Worm (Caenorhabditis elegans) whole organism, young adult: ENCODE data around the gene enu-3.5.
A peak's percentile ranks its signal among the peaks of the same experiment; 100 is the strongest.

Experiments used
- B0336.3 ChIP-seq: fragments of 200-800 bp; sonication (Bioruptor generic); IDR thresholded peaks from 2 replicates; pipeline ENCODE4 v1.3.6; 2022; ENCODE audit warnings: missing genetic modification characterization, missing compliant biosample characterization
- C06A6.2 ChIP-seq: fragments of 200-800 bp; sonication (Bioruptor generic); conservative IDR thresholded peaks from 2 replicates; pipeline ENCODE4 v1.3.6; 2022; ENCODE audit warnings: missing genetic modification characterization, missing compliant biosample characterization
- D2030.7 ChIP-seq: fragments of 200-800 bp; sonication (Bioruptor generic); IDR thresholded peaks from 2 replicates; pipeline ENCODE4 v1.3.6; 2022; ENCODE audit warnings: missing genetic modification reagents, missing genetic modification characterization, missing compliant biosample characterization
- F23B12.7 ChIP-seq: sonication (generic microtip); optimal IDR thresholded peaks from 2 replicates; lab custom pipeline; 2017; ENCODE audit warnings: missing genetic modification characterization, mild to moderate bottlenecking, missing compliant biosample characterization, antibody characterized with exemption, moderate library complexity; ENCODE audit not compliant: insufficient read depth
- F33H1.4 ChIP-seq: fragments of 200-800 bp; sonication (Bioruptor generic); IDR thresholded peaks from 2 replicates; pipeline ENCODE4 v1.3.6; 2022; ENCODE audit warnings: missing genetic modification reagents, missing genetic modification characterization, missing compliant biosample characterization
- F37B4.10 ChIP-seq: fragments of 200-800 bp; sonication (Bioruptor generic); IDR thresholded peaks from 2 replicates; pipeline ENCODE4 v1.3.6; 2022; ENCODE audit warnings: missing genetic modification characterization, missing compliant biosample characterization
- F39B2.1 ChIP-seq: fragments of 200-800 bp; sonication (Bioruptor generic); IDR thresholded peaks from 2 replicates; pipeline ENCODE4 v1.3.6; 2022; ENCODE audit warnings: missing genetic modification reagents, missing genetic modification characterization, missing compliant biosample characterization
- F49E8.2 ChIP-seq: sonication (generic microtip); optimal IDR thresholded peaks from 3 replicates; lab custom pipeline; 2017; ENCODE audit warnings: missing genetic modification characterization, mild to moderate bottlenecking, missing compliant biosample characterization, antibody characterized with exemption, moderate library complexity; ENCODE audit not compliant: insufficient read depth
- F55B11.4 ChIP-seq: sonication (generic microtip); optimal IDR thresholded peaks from 2 replicates; lab custom pipeline; 2016; ENCODE audit warnings: missing compliant biosample characterization, missing genetic modification characterization, borderline replicate concordance; ENCODE audit not compliant: insufficient read depth
- F57C9.4 ChIP-seq: sonication (generic microtip); optimal IDR thresholded peaks from 2 replicates; lab custom pipeline; 2017; ENCODE audit warnings: mild to moderate bottlenecking, missing genetic modification characterization, missing compliant biosample characterization
- T07F8.4 ChIP-seq: sonication (generic microtip); optimal IDR thresholded peaks from 2 replicates; lab custom pipeline; 2016; ENCODE audit warnings: mild to moderate bottlenecking, missing genetic modification characterization, moderate library complexity, missing compliant biosample characterization
- Y53G8AR.9 ChIP-seq: fragments of 200-800 bp; sonication (Bioruptor generic); conservative IDR thresholded peaks from 2 replicates; pipeline ENCODE4 v1.3.6; 2022; ENCODE audit warnings: missing genetic modification reagents, missing genetic modification characterization, missing compliant biosample characterization
- Y56A3A.18 ChIP-seq: fragments of 200-800 bp; sonication (Bioruptor generic); IDR thresholded peaks from 2 replicates; pipeline ENCODE4 v1.3.6; 2022; ENCODE audit warnings: missing genetic modification reagents, missing genetic modification characterization, missing compliant biosample characterization
- Y79H2A.3 ChIP-seq: fragments of 200-800 bp; sonication (Bioruptor generic); conservative IDR thresholded peaks from 2 replicates; pipeline ENCODE4 v1.3.6; 2022; ENCODE audit warnings: missing genetic modification reagents, missing genetic modification characterization, missing compliant biosample characterization
- Y95B8A.8 ChIP-seq: fragments of 200-800 bp; sonication (Bioruptor generic); IDR thresholded peaks from 2 replicates; pipeline ENCODE4 v1.3.6; 2022; ENCODE audit warnings: missing genetic modification reagents, missing genetic modification characterization, missing compliant biosample characterization
- attf-3 ChIP-seq: fragments of 200-800 bp; sonication (Bioruptor generic); conservative IDR thresholded peaks from 2 replicates; pipeline ENCODE4 v1.3.6; 2022; ENCODE audit warnings: missing genetic modification reagents, missing genetic modification characterization, missing compliant biosample characterization
- attf-5 ChIP-seq: fragments of 200-800 bp; sonication (Bioruptor generic); optimal IDR thresholded peaks from 2 replicates; lab custom pipeline; 2018; ENCODE audit warnings: mild to moderate bottlenecking, missing genetic modification characterization, missing compliant biosample characterization
- bed-1 ChIP-seq: fragments of 200-800 bp; sonication (Bioruptor generic); IDR thresholded peaks from 2 replicates; pipeline ENCODE4 v1.3.6; 2022; ENCODE audit warnings: missing genetic modification reagents, missing genetic modification characterization, missing compliant biosample characterization
- ccch-3 ChIP-seq: fragments of 200-800 bp; sonication (Bioruptor generic); optimal IDR thresholded peaks from 2 replicates; lab custom pipeline; 2018; ENCODE audit warnings: mild to moderate bottlenecking, missing genetic modification characterization, missing compliant biosample characterization
- ceh-100 ChIP-seq: fragments of 200-800 bp; sonication (Bioruptor generic); IDR thresholded peaks from 2 replicates; pipeline ENCODE4 v1.3.6; 2022; ENCODE audit warnings: missing genetic modification reagents, missing genetic modification characterization, missing compliant biosample characterization
- egl-18 ChIP-seq: fragments of 200-800 bp; sonication (Bioruptor generic); IDR thresholded peaks from 2 replicates; pipeline ENCODE4 v1.3.6; 2022; ENCODE audit warnings: missing genetic modification reagents, missing genetic modification characterization, missing compliant biosample characterization
- ekl-4 ChIP-seq: fragments of 200-800 bp; sonication (Bioruptor generic); IDR thresholded peaks from 2 replicates; pipeline ENCODE4 v1.3.6; 2022; ENCODE audit warnings: missing genetic modification reagents, missing genetic modification characterization, missing compliant biosample characterization
- fkh-3 ChIP-seq: sonication (generic microtip); optimal IDR thresholded peaks from 2 replicates; lab custom pipeline; 2016; ENCODE audit warnings: mild to moderate bottlenecking, missing genetic modification characterization, missing compliant biosample characterization
- gei-17 ChIP-seq: fragments of 200-800 bp; sonication (Bioruptor generic); optimal IDR thresholded peaks from 2 replicates; lab custom pipeline; 2018; ENCODE audit warnings: mild to moderate bottlenecking, missing genetic modification characterization, missing compliant biosample characterization
- hmg-1.2 ChIP-seq: fragments of 200-800 bp; sonication (Bioruptor generic); IDR thresholded peaks from 2 replicates; pipeline ENCODE4 v1.3.6; 2022; ENCODE audit warnings: missing genetic modification reagents, missing genetic modification characterization, missing compliant biosample characterization
- hrde-1 ChIP-seq: sonication (generic microtip); optimal IDR thresholded peaks from 2 replicates; lab custom pipeline; 2016; ENCODE audit warnings: missing genetic modification characterization, mild to moderate bottlenecking, missing compliant biosample characterization, moderate library complexity, missing genotype, missing genetic modification reagents, borderline replicate concordance
- hsf-1 ChIP-seq: fragments of 200-800 bp; sonication (Bioruptor generic); IDR thresholded peaks from 2 replicates; pipeline ENCODE4 v1.3.6; 2022; ENCODE audit warnings: missing genetic modification reagents, missing genetic modification characterization, missing compliant biosample characterization
- lin-26 ChIP-seq: fragments of 200-800 bp; sonication (Bioruptor generic); IDR thresholded peaks from 2 replicates; pipeline ENCODE4 v1.3.6; 2022; ENCODE audit warnings: missing genetic modification reagents, missing genetic modification characterization, missing compliant biosample characterization
- lin-35 ChIP-seq, 3 experiments: fragments of 150-350 bp in 2 of 3; sonication (generic microtip) in 1 of 3; optimal IDR thresholded peaks; 2 replicates each; lab custom pipeline; 2014 to 2018; ENCODE audit warnings: missing biosample characterization in 3 of 3, missing genetic modification characterization in 3 of 3, missing genetic modification reagents in 3 of 3
- lin-54 ChIP-seq: fragments of 200-800 bp; sonication (Bioruptor generic); optimal IDR thresholded peaks from 2 replicates; lab custom pipeline; 2018; ENCODE audit warnings: mild to moderate bottlenecking, missing genetic modification characterization, missing compliant biosample characterization
- madf-6 ChIP-seq: fragments of 200-800 bp; sonication (Bioruptor generic); IDR thresholded peaks from 2 replicates; pipeline ENCODE4 v1.3.6; 2022; ENCODE audit warnings: missing genetic modification reagents, missing genetic modification characterization, missing compliant biosample characterization
- mel-28 ChIP-seq: sonication (generic microtip); optimal IDR thresholded peaks from 2 replicates; lab custom pipeline; 2016; ENCODE audit warnings: borderline replicate concordance, mild to moderate bottlenecking, missing genetic modification characterization, missing compliant biosample characterization
- nfya-1 ChIP-seq: sonication (generic microtip); optimal IDR thresholded peaks from 2 replicates; lab custom pipeline; 2017; ENCODE audit warnings: antibody characterized with exemption, missing compliant biosample characterization, missing genetic modification characterization, borderline replicate concordance; ENCODE audit not compliant: insufficient read depth
- nfya-2 ChIP-seq: fragments of 200-800 bp; sonication (Bioruptor generic); IDR thresholded peaks from 2 replicates; pipeline ENCODE4 v1.3.6; 2022; ENCODE audit warnings: missing genetic modification reagents, missing genetic modification characterization, missing compliant biosample characterization
- nhr-179 ChIP-seq: sonication (generic microtip); optimal IDR thresholded peaks from 2 replicates; lab custom pipeline; 2016; ENCODE audit warnings: mild to moderate bottlenecking, missing genetic modification characterization, missing compliant biosample characterization
- pha-4 ChIP-seq: fragments of 150-350 bp; sonication (generic microtip); optimal IDR thresholded peaks from 2 replicates; lab custom pipeline; 2014; ENCODE audit warnings: missing biosample characterization, missing genetic modification reagents, missing genetic modification characterization
- rec-8 ChIP-seq, 2 experiments: sonication (generic microtip); optimal IDR thresholded peaks; 2 replicates each; lab custom pipeline; 2016; ENCODE audit warnings: mild to moderate bottlenecking in 2 of 2, missing genetic modification characterization in 2 of 2, missing genetic modification reagents in 2 of 2, missing genotype in 2 of 2, missing biosample characterization in 1 of 2, missing compliant biosample characterization in 1 of 2, moderate library complexity in 1 of 2
- sdz-38 ChIP-seq: sonication (generic microtip); optimal IDR thresholded peaks from 2 replicates; lab custom pipeline; 2016; ENCODE audit warnings: missing genotype, missing genetic modification characterization, missing compliant biosample characterization
- sea-2 ChIP-seq: fragments of 200-800 bp; sonication (Bioruptor generic); IDR thresholded peaks from 2 replicates; pipeline ENCODE4 v1.3.6; 2022; ENCODE audit warnings: missing genetic modification characterization, missing compliant biosample characterization
- snpc-1.3 ChIP-seq: sonication (generic microtip); optimal IDR thresholded peaks from 2 replicates; lab custom pipeline; 2017; ENCODE audit warnings: missing genetic modification characterization, mild to moderate bottlenecking, missing compliant biosample characterization, antibody characterized with exemption, moderate library complexity, missing genotype, missing genetic modification reagents; ENCODE audit not compliant: insufficient read depth
- tbx-9 ChIP-seq: sonication (generic microtip); optimal IDR thresholded peaks from 2 replicates; lab custom pipeline; 2016; ENCODE audit warnings: borderline replicate concordance, missing genetic modification characterization, inconsistent platforms, missing compliant biosample characterization
- unc-130 ChIP-seq: sonication (generic microtip); optimal IDR thresholded peaks from 2 replicates; lab custom pipeline; 2016; ENCODE audit warnings: missing genetic modification reagents, missing genetic modification characterization, missing compliant biosample characterization
- xnd-1 ChIP-seq: sonication (generic microtip); optimal IDR thresholded peaks from 2 replicates; lab custom pipeline; 2016; ENCODE audit warnings: missing genotype, missing genetic modification reagents, missing genetic modification characterization, missing compliant biosample characterization
- zfh-2 ChIP-seq: fragments of 200-800 bp; sonication (Bioruptor generic); conservative IDR thresholded peaks from 2 replicates; pipeline ENCODE4 v1.3.6; 2022; ENCODE audit warnings: missing genetic modification reagents, missing genetic modification characterization, missing compliant biosample characterization
- ztf-18 ChIP-seq: sonication (generic microtip); optimal IDR thresholded peaks from 2 replicates; lab custom pipeline; 2016; ENCODE audit warnings: missing genotype, mild to moderate bottlenecking, missing genetic modification characterization, missing compliant biosample characterization
- ztf-25 ChIP-seq: fragments of 200-800 bp; sonication (Bioruptor generic); IDR thresholded peaks from 2 replicates; pipeline ENCODE4 v1.3.6; 2022; ENCODE audit warnings: missing genetic modification reagents, missing genetic modification characterization, missing compliant biosample characterization

The enu-3.5 gene

ce11 chrIII:12904987-12905541 is 27.1 kb downstream of the enu-3.5 start, which contains the start of gene cox-5A:
Gene cox-5A (plus strand): TSS chrIII:12905491.
- TF ChIP-seq F37B4.10, result peak; percentile 91; the same call in 1 of the 2 replicates
- TF ChIP-seq hrde-1, result peak; percentile 69
- peak; percentile 90 for TF ChIP-seq zfh-2
- peak; percentile 91 for TF ChIP-seq sea-2 (GFP tag; lab: Robert Waterston, UW)
- TF ChIP-seq T07F8.4, result peak; percentile 62
- TF ChIP-seq ekl-4 (GFP tag; lab: Robert Waterston, UW), result peak; percentile 99
- peak; percentile 90 for TF ChIP-seq mel-28
- peak in 1 of 2 experiments; percentile 35 for TF ChIP-seq rec-8 (tag; optimal IDR thresholded peaks at IDR 0.05; lab: Kevin White, UChicago)
- TF ChIP-seq nhr-179 (tag; lab: Kevin White, UChicago), result no peak
- peak; percentile 92 for TF ChIP-seq ceh-100 (GFP tag; lab: Robert Waterston, UW)
- TF ChIP-seq sdz-38 (tag; lab: Kevin White, UChicago), result no peak
- peak; percentile 82; the same call in 1 of the 2 replicates for TF ChIP-seq F39B2.1
- TF ChIP-seq F49E8.2, result peak; percentile 93
- TF ChIP-seq B0336.3, result peak; percentile 99
- TF ChIP-seq hmg-1.2 (GFP tag; lab: Robert Waterston, UW), result peak; percentile 92
- TF ChIP-seq lin-54 (GFP tag; lab: Kevin White, UChicago), result peak; percentile 100
- TF ChIP-seq ccch-3 (GFP tag; lab: Kevin White, UChicago), result no peak
- TF ChIP-seq Y79H2A.3 (GFP tag; lab: Robert Waterston, UW), result peak; percentile 88
- peak; percentile 93 for TF ChIP-seq F57C9.4 (tag; lab: Kevin White, UChicago)
- peak; percentile 94 for TF ChIP-seq Y56A3A.18 (GFP tag; lab: Robert Waterston, UW)
- TF ChIP-seq nfya-2 (GFP tag; lab: Robert Waterston, UW), result peak; percentile 85; the same call in 1 of the 2 replicates
- TF ChIP-seq nfya-1, result no peak
- peak; percentile 100 for TF ChIP-seq Y53G8AR.9 (GFP tag; lab: Robert Waterston, UW)
- TF ChIP-seq pha-4 (tag; lab: Kevin White, UChicago), result peak; percentile 98
- peak; percentile 87 for TF ChIP-seq unc-130 (GFP tag; lab: Kevin White, UChicago)
- TF ChIP-seq egl-18 (GFP tag; lab: Robert Waterston, UW), result peak; percentile 92
- TF ChIP-seq D2030.7 (GFP tag; lab: Robert Waterston, UW), result peak; percentile 94
- TF ChIP-seq ztf-18 (tag; lab: Kevin White, UChicago), result peak; percentile 86
- peak; percentile 99 for TF ChIP-seq attf-5
- no peak for TF ChIP-seq F55B11.4 (tag; lab: Kevin White, UChicago)
- TF ChIP-seq F23B12.7 (tag; lab: Kevin White, UChicago), result peak; percentile 98
- TF ChIP-seq lin-35 (GFP tag; optimal IDR thresholded peaks at IDR 0.05; lab: Kevin White, UChicago), result peak; percentile 78 to 99 (median 94)
- peak; percentile 97 for TF ChIP-seq C06A6.2 (GFP tag; lab: Robert Waterston, UW)
- peak; percentile 72; the same call in 1 of the 2 replicates for TF ChIP-seq ztf-25
- no peak for TF ChIP-seq fkh-3 (tag; lab: Kevin White, UChicago)
- no peak for TF ChIP-seq tbx-9
- peak; percentile 75 for TF ChIP-seq xnd-1 (tag; lab: Kevin White, UChicago)
- peak; percentile 87 for TF ChIP-seq F33H1.4 (GFP tag; lab: Robert Waterston, UW)
- peak; percentile 86 for TF ChIP-seq hsf-1 (GFP tag; lab: Robert Waterston, UW)
- TF ChIP-seq gei-17 (GFP tag; lab: Kevin White, UChicago), result peak; percentile 92
- peak; percentile 72; the same call in 1 of the 2 replicates for TF ChIP-seq lin-26 (GFP tag; lab: Robert Waterston, UW)
- TF ChIP-seq madf-6 (GFP tag; lab: Robert Waterston, UW), result peak; percentile 97
- TF ChIP-seq bed-1 (GFP tag; lab: Robert Waterston, UW), result no peak
- peak; percentile 97 for TF ChIP-seq snpc-1.3 (tag; lab: Kevin White, UChicago)
- TF ChIP-seq attf-3 (GFP tag; lab: Robert Waterston, UW), result peak; percentile 83
- peak; percentile 98 for TF ChIP-seq Y95B8A.8 (GFP tag; lab: Robert Waterston, UW)
